Fruit fly (Drosophila melanogaster): ENCODE results near the gene Pus1.

The Pus1 gene

DNA sequence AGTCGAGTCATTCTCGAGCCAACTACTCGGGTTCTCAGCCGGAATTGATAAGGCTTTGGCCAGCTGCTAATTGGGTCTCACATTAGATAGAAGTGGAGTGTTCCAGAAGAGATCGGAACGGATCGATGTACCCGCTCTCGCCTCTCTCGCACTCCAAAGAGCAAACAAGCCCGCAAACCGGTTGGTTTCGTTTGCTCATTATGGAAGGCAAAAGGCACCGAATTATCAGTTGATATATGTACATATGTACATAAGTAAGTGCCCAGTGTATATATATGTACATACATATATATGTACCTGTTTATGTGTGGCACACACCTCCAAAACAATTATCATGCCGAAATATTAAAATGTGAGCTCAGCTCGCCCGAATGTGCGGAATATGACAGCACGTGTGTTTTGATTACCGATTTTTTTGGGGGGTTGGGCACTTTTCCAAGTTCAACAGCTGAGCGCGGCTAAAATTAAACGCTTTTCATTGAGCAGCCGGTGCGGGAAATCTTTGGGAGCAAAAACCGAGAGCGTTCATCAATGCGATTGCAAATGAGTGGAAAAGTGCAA lies 36.7 kb downstream of the Pus1 start (continued):
- TF ChIP-seq CG12219 (GFP tag; optimal IDR thresholded peaks at IDR 0.05) (peak; percentile 22), wdn (GFP tag; IDR thresholded peaks at IDR 0.05) (no peak; the same call in 1 of the 2 replicates), NC2β (GFP tag; optimal IDR thresholded peaks at IDR 0.05) (no peak), CG13894 (tag; optimal IDR thresholded peaks at IDR 0.05) (peak; percentile 73), Stat92E (GFP tag; optimal IDR thresholded peaks at IDR 0.05) (peak in 1 of 3 experiments; percentile 37), Eip74EF (GFP tag; optimal IDR thresholded peaks at IDR 0.05) (peak in 1 of 2 experiments; percentile 30), sd (tag; optimal IDR thresholded peaks at IDR 0.05) (peak; percentile 4), sob (GFP tag; IDR thresholded peaks at IDR 0.05) (no peak), CG15696 (tag; optimal IDR thresholded peaks at IDR 0.05) (peak; percentile 64), ham (GFP tag; IDR thresholded peaks at IDR 0.05) (no peak), CG32532 (GFP tag; IDR thresholded peaks at IDR 0.05) (no peak), CG1603 (tag; optimal IDR thresholded peaks at IDR 0.05) (peak; percentile 56), unpg (GFP tag; optimal IDR thresholded peaks at IDR 0.05) (peak; percentile 17), Optix (GFP tag; IDR thresholded peaks at IDR 0.05) (no peak), CG17328 (GFP tag; IDR thresholded peaks at IDR 0.05) (no peak; the same call in 1 of the 2 replicates), nerfin-1 (tag; optimal IDR thresholded peaks at IDR 0.05) (peak; percentile 69), CG34422 (GFP tag; IDR thresholded peaks at IDR 0.05) (no peak), Trl (optimal IDR thresholded peaks at IDR 0.05) (peak; percentile 65 to 76), Trl (GFP tag; optimal IDR thresholded peaks at IDR 0.05) (no peak), odd (GFP tag; optimal IDR thresholded peaks at IDR 0.05) (peak; percentile 53), Pdp1 (GFP tag; optimal IDR thresholded peaks at IDR 0.05) (peak in 1 of 2 experiments; percentile 12), CG17359 (tag; optimal IDR thresholded peaks at IDR 0.05) (no peak), PHDP (tag; optimal IDR thresholded peaks at IDR 0.05) (peak; percentile 12), CG9609 (GFP tag; optimal IDR thresholded peaks at IDR 0.05) (no peak), CG14710 (tag; optimal IDR thresholded peaks at IDR 0.05) (no peak), CG6813 (GFP tag; optimal IDR thresholded peaks at IDR 0.05) (peak; percentile 51), lola (GFP tag; optimal IDR thresholded peaks at IDR 0.05) (no peak), CG10543 (GFP tag; optimal IDR thresholded peaks at IDR 0.05) (peak; percentile 95), tx (GFP tag; optimal IDR thresholded peaks at IDR 0.05) (no peak), ATbp (GFP tag; optimal IDR thresholded peaks at IDR 0.05) (peak; percentile 73), CG4360 (GFP tag; IDR thresholded peaks at IDR 0.05) (peak; percentile 7; the same call in 1 of the 2 replicates), CG15514 (GFP tag; optimal IDR thresholded peaks at IDR 0.05) (no peak), CG3407 (GFP tag; optimal IDR thresholded peaks at IDR 0.05) (peak; percentile 51), Oli (tag; optimal IDR thresholded peaks at IDR 0.05) (no peak), chinmo (GFP tag; IDR thresholded peaks at IDR 0.05; ENCODE audit: partially characterized antibody) (peak; percentile 87; the same call in 3 of the 4 replicates), crol (GFP tag; IDR thresholded peaks at IDR 0.05) (no peak), Deaf1 (tag; optimal IDR thresholded peaks at IDR 0.05) (no peak), YL-1 (GFP tag; optimal IDR thresholded peaks at IDR 0.05) (peak; percentile 30), Atf-2 (GFP tag; optimal IDR thresholded peaks at IDR 0.05) (no peak), NFAT (GFP tag; IDR thresholded peaks at IDR 0.05) (no peak), pfk (GFP tag; optimal IDR thresholded peaks at IDR 0.05) (peak; percentile 75), dan (GFP tag; IDR thresholded peaks at IDR 0.05) (no peak), CG34224 (GFP tag; IDR thresholded peaks at IDR 0.05; ENCODE audit: partially characterized antibody) (peak; percentile 61; the same call in 2 of the 3 replicates), CG11247 (GFP tag; IDR thresholded peaks at IDR 0.05) (no peak), ems (GFP tag; optimal IDR thresholded peaks at IDR 0.05) (no peak), lilli (GFP tag; optimal IDR thresholded peaks at IDR 0.05) (no peak), hbn (GFP tag; IDR thresholded peaks at IDR 0.05; ENCODE audit: partially characterized antibody) (0 out of 2 replicates have a peak, but pooled peaks have one; percentile 35), Blimp-1 (GFP tag; optimal IDR thresholded peaks at IDR 0.05) (no peak)

Measured in whole organism, embryonic.